Fruit fly (Drosophila melanogaster) whole organism, prepupa: ENCODE results near the gene Nup154.

Source experiments
- CG8319 ChIP-seq: fragments of 200-800 bp; sonication (Bioruptor generic); optimal IDR thresholded peaks from 3 replicates; lab custom pipeline; 2016; ENCODE audit warnings: missing biosample characterization, missing genetic modification characterization
- Eip75B ChIP-seq: fragments of 200-800 bp; sonication (Bioruptor generic); optimal IDR thresholded peaks from 3 replicates; lab custom pipeline; 2016; ENCODE audit warnings: missing biosample characterization, missing genetic modification characterization
- Sox102F ChIP-seq: fragments of 200-800 bp; sonication (Bioruptor generic); optimal IDR thresholded peaks from 2 replicates; lab custom pipeline; 2016; ENCODE audit warnings: missing biosample characterization, mild to moderate bottlenecking, missing genetic modification characterization

- TF ChIP-seq CG8319 (no peak), Eip75B (GFP tag; lab: Kevin White, UChicago) (peak; percentile 13), Sox102F (no peak)
These were observed 18.5 kb upstream of the Nup154 start for dm6 chr2L:10986138-10986537.
